Fruit fly (Drosophila melanogaster): Measurements from ENCODE around the gene Cbs.

Cbs gene

DNA sequence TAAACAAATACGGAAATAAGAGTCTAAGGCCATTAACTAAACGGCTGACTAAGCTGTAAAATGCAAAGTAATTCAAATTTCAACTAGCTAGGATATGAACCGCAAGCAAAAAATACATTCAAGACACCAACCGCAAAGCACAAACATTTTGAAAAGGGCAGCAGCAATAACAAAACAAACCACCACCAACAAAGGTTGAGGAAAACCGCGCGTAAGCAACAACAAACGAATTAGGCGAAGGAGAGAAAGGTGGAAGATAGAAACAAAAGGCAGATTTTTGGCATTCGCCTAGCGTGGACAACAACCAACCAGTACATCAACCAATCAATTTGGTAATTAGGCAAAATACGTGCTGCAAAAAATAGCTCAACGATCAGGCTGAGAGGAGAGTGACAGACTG, 15.6 kb downstream of the Cbs start:
- no peak for TF ChIP-seq CG17806 (tag; optimal IDR thresholded peaks at IDR 0.05)
- no peak for TF ChIP-seq Snoo (tag; optimal IDR thresholded peaks at IDR 0.05)
- no peak for TF ChIP-seq CG14655 (GFP tag; optimal IDR thresholded peaks at IDR 0.05)
- no peak for TF ChIP-seq CG8159 (tag; optimal IDR thresholded peaks at IDR 0.05)
- TF ChIP-seq CG9948 (tag; optimal IDR thresholded peaks at IDR 0.05): no peak
- no peak for TF ChIP-seq Pif1B (GFP tag; optimal IDR thresholded peaks at IDR 0.05)
- TF ChIP-seq rn (GFP tag; IDR thresholded peaks at IDR 0.05): no peak
- TF ChIP-seq Ets98B (GFP tag; IDR thresholded peaks at IDR 0.05): no peak
- no peak for TF ChIP-seq fd96Ca (GFP tag; IDR thresholded peaks at IDR 0.05)

DNA sequence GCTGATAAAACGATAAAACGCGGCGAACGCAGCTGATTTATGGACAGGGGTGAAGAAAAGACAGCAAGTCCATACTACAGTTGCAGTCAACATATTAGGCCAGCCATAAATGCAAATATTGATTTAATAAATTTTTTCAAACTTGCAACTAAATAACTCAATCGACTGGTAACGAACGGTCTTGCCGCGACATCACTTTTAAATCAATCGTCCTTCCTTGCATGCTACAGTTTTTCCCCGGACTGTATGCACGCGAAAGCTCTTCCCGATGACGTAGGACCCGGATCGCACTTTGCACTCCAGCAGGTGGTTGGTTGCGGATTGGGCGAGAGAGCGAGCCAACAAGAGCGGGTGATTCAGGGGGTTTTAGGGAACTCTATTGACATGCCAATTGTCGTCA, 20.0 kb downstream of the Cbs start:
- peak; percentile 88 for TF ChIP-seq CG32121 (GFP tag; IDR thresholded peaks at IDR 0.05)
- no peak for TF ChIP-seq EcR (GFP tag; optimal IDR thresholded peaks at IDR 0.05)
- TF ChIP-seq CG34367 (tag; optimal IDR thresholded peaks at IDR 0.05): peak; percentile 76
- TF ChIP-seq CG17806 (tag; optimal IDR thresholded peaks at IDR 0.05): peak; percentile 78
- TF ChIP-seq CG9948 (tag; optimal IDR thresholded peaks at IDR 0.05): peak; percentile 72
- TF ChIP-seq CG8301 (tag; optimal IDR thresholded peaks at IDR 0.05): peak; percentile 68
- peak; percentile 82 for TF ChIP-seq CG12605 (GFP tag; IDR thresholded peaks at IDR 0.05)
- peak; percentile 70 for TF ChIP-seq gl (tag; optimal IDR thresholded peaks at IDR 0.05)
- 0 out of 2 replicates have a peak, but pooled peaks have one; percentile 41 for TF ChIP-seq CG10348 (GFP tag; IDR thresholded peaks at IDR 0.05)
- peak; percentile 84 for TF ChIP-seq CG15710 (tag; optimal IDR thresholded peaks at IDR 0.05)
- peak; percentile 93 for TF ChIP-seq Ets98B (GFP tag; IDR thresholded peaks at IDR 0.05)
- TF ChIP-seq Pif1A (GFP tag; optimal IDR thresholded peaks at IDR 0.05): peak; percentile 89
- TF ChIP-seq CG14655 (GFP tag; optimal IDR thresholded peaks at IDR 0.05): peak; percentile 77
- TF ChIP-seq Snoo (tag; optimal IDR thresholded peaks at IDR 0.05): peak; percentile 95
- TF ChIP-seq D1 (tag; optimal IDR thresholded peaks at IDR 0.05): no peak
- TF ChIP-seq CG13204 (GFP tag; optimal IDR thresholded peaks at IDR 0.05): peak; percentile 49
- peak; percentile 92 for TF ChIP-seq Pif1B (GFP tag; optimal IDR thresholded peaks at IDR 0.05)
- TF ChIP-seq CG4496 (GFP tag; IDR thresholded peaks at IDR 0.05): peak; percentile 95
- peak; percentile 93 for TF ChIP-seq fd96Ca (GFP tag; IDR thresholded peaks at IDR 0.05)
- peak; percentile 77 for TF ChIP-seq CG8159 (tag; optimal IDR thresholded peaks at IDR 0.05)
- TF ChIP-seq rn (GFP tag; IDR thresholded peaks at IDR 0.05): peak; percentile 70

DNA sequence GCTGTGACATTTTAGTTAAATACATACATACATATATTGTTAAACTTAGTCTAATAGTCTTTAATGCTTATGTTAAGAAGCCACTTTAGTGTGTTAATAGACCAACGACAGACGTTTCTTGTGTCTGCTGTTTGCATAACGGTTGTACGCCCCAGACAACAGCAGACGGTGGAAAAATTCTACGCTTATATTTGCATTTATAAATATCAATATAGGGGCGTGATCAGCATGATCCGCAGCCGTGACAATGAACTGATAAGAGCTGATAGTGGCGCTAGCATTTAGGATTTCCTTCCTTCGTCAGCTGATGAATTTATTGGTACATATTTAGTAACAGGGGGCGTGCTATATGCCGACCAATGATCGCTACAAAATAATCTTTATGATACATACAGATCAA, 20.8 kb downstream of the Cbs start:
- TF ChIP-seq EcR (GFP tag; optimal IDR thresholded peaks at IDR 0.05) (peak; percentile 16), CG8159 (tag; optimal IDR thresholded peaks at IDR 0.05) (no peak)

DNA sequence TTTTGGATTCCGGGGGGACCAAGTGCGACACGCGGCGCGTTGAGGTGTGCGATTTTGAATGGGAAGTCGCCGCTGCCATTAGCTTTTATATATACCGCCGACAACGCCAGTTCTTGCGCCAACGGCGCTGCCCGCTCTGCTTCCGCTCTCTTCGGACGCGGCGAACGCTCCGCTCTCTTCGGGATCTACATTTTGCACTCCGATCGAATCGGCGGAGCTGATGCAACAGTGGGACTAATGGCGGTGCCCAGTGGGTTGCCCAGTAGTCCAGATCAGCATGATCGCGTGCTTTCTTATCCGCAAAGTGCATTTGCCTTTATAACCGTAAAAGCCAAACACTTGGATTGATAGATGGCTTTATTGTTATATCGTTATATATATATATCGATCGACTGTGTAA, 22.5 kb downstream of the Cbs start, which contains the start of gene CG32512:
TSS of gene CG32512 (minus strand) at position 67 of the 400 bp plus-strand sequence.
- TF ChIP-seq Pif1B (GFP tag; optimal IDR thresholded peaks at IDR 0.05): no peak
- no peak for TF ChIP-seq CG14655 (GFP tag; optimal IDR thresholded peaks at IDR 0.05)
- peak; percentile 49 for TF ChIP-seq Ets98B (GFP tag; IDR thresholded peaks at IDR 0.05)
- TF ChIP-seq gl (tag; optimal IDR thresholded peaks at IDR 0.05): no peak
- TF ChIP-seq fd96Ca (GFP tag; IDR thresholded peaks at IDR 0.05): peak; percentile 34; the same call in 1 of the 3 replicates
- TF ChIP-seq EcR (GFP tag; optimal IDR thresholded peaks at IDR 0.05): peak; percentile 15
- TF ChIP-seq CG13204 (GFP tag; optimal IDR thresholded peaks at IDR 0.05): peak; percentile 43
- TF ChIP-seq CG4496 (GFP tag; IDR thresholded peaks at IDR 0.05): peak; percentile 37; the same call in 2 of the 3 replicates
- TF ChIP-seq Snoo (tag; optimal IDR thresholded peaks at IDR 0.05): no peak

DNA sequence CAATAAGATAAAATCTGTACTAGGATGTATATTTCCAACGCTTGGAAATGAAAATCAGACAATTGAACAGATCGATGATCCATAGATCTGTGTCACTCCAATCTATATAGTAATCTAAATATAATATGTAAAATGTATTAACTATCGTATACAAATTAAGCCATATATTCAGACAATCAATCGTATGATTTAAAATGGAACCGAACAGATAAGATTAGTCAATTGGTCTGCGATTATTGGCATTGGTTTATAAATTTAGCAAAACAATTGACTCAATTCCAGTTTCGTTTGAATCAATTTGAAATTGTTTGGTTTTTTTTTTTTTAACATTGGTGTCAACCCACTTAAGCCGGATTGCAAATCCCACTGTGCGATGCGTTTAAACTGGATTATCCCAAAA, 23.0 kb downstream of the Cbs start:
- TF ChIP-seq CG14655 (GFP tag; optimal IDR thresholded peaks at IDR 0.05) (peak; percentile 59), CG8301 (tag; optimal IDR thresholded peaks at IDR 0.05) (peak; percentile 18), Snoo (tag; optimal IDR thresholded peaks at IDR 0.05) (peak; percentile 43), CG8159 (tag; optimal IDR thresholded peaks at IDR 0.05) (peak; percentile 58), Pif1A (GFP tag; optimal IDR thresholded peaks at IDR 0.05) (no peak), D1 (tag; optimal IDR thresholded peaks at IDR 0.05) (no peak), Pif1B (GFP tag; optimal IDR thresholded peaks at IDR 0.05) (peak; percentile 15), CG10348 (GFP tag; IDR thresholded peaks at IDR 0.05) (no peak), CG15710 (tag; optimal IDR thresholded peaks at IDR 0.05) (peak; percentile 20), CG4496 (GFP tag; IDR thresholded peaks at IDR 0.05) (peak; percentile 67), CG34367 (tag; optimal IDR thresholded peaks at IDR 0.05) (peak; percentile 14), CG9948 (tag; optimal IDR thresholded peaks at IDR 0.05) (peak; percentile 41), EcR (GFP tag; optimal IDR thresholded peaks at IDR 0.05) (no peak), CG32121 (GFP tag; IDR thresholded peaks at IDR 0.05) (peak; percentile 28; the same call in 1 of the 2 replicates), CG13204 (GFP tag; optimal IDR thresholded peaks at IDR 0.05) (no peak), Ets98B (GFP tag; IDR thresholded peaks at IDR 0.05) (peak; percentile 23; the same call in 1 of the 2 replicates), gl (tag; optimal IDR thresholded peaks at IDR 0.05) (no peak), rn (GFP tag; IDR thresholded peaks at IDR 0.05) (no peak), fd96Ca (GFP tag; IDR thresholded peaks at IDR 0.05) (0 out of 3 replicates have a peak, but pooled peaks have one; percentile 24), CG17806 (tag; optimal IDR thresholded peaks at IDR 0.05) (peak; percentile 22), CG12605 (GFP tag; IDR thresholded peaks at IDR 0.05) (no peak)

DNA sequence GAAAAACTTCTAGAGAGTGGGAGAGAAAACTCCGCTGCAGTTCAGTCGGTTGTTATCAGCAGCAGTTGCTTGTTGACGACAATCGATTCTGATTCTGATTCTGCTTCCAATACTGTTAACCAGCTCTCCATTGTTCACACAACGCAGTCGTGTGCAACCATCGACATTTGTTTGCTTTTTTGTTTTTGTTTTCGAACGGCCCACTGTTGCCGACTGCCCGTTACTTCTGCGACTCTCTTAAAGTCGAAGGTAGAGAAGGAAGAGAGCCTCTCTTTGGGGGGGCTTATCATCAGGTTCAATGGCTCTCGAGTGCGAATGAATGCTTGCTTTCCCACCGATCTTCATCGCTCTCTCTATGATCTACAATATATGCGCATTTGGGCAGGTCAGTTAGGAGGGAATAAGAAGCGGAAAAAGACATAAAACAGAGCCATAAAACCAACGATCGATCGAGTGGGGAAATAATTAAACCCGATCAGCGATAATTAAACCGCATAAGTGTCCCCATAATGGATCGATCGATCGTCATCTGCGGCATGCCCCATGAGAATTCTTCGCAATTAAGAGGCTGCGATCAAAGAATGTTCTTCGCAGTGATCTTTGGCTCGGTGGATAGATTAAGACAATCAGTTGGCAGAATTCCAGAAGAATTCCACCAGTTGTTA, 26.9 kb downstream of the Cbs start:
- no peak for TF ChIP-seq CG10348 (GFP tag; IDR thresholded peaks at IDR 0.05)
- peak; percentile 96 for TF ChIP-seq EcR (GFP tag; optimal IDR thresholded peaks at IDR 0.05)
- no peak for TF ChIP-seq CG8159 (tag; optimal IDR thresholded peaks at IDR 0.05)
- TF ChIP-seq rn (GFP tag; IDR thresholded peaks at IDR 0.05): no peak
- peak; percentile 16 for TF ChIP-seq Pif1A (GFP tag; optimal IDR thresholded peaks at IDR 0.05)
- TF ChIP-seq Ets98B (GFP tag; IDR thresholded peaks at IDR 0.05): no peak; the same call in 1 of the 2 replicates
- peak; percentile 16 for TF ChIP-seq CG15710 (tag; optimal IDR thresholded peaks at IDR 0.05)
- 0 out of 2 replicates have a peak, but pooled peaks have one; percentile 29 for TF ChIP-seq CG12605 (GFP tag; IDR thresholded peaks at IDR 0.05)
- no peak for TF ChIP-seq Snoo (tag; optimal IDR thresholded peaks at IDR 0.05)
- no peak for TF ChIP-seq CG8301 (tag; optimal IDR thresholded peaks at IDR 0.05)
- TF ChIP-seq Pif1B (GFP tag; optimal IDR thresholded peaks at IDR 0.05): no peak
- TF ChIP-seq CG17806 (tag; optimal IDR thresholded peaks at IDR 0.05): no peak
- TF ChIP-seq CG9948 (tag; optimal IDR thresholded peaks at IDR 0.05): no peak
- TF ChIP-seq CG13204 (GFP tag; optimal IDR thresholded peaks at IDR 0.05): peak; percentile 67
- TF ChIP-seq CG4496 (GFP tag; IDR thresholded peaks at IDR 0.05): peak; percentile 45; the same call in 1 of the 3 replicates
- TF ChIP-seq fd96Ca (GFP tag; IDR thresholded peaks at IDR 0.05): no peak
- no peak for TF ChIP-seq CG14655 (GFP tag; optimal IDR thresholded peaks at IDR 0.05)
- TF ChIP-seq D1 (tag; optimal IDR thresholded peaks at IDR 0.05): no peak
- TF ChIP-seq CG34367 (tag; optimal IDR thresholded peaks at IDR 0.05): no peak
- TF ChIP-seq gl (tag; optimal IDR thresholded peaks at IDR 0.05): peak; percentile 72
- no peak for TF ChIP-seq CG32121 (GFP tag; IDR thresholded peaks at IDR 0.05)

Measured in whole organism, pupa.